Worm (Caenorhabditis elegans) whole organism, L4 larva: Measurements from ENCODE around the gene ZC116.1.

Experiments
- D1046.2 ChIP-seq: fragments of 200-800 bp; sonication (Bioruptor generic); IDR thresholded peaks from 2 replicates; pipeline ENCODE4 v1.3.6; 2022; ENCODE audit warnings: missing genetic modification characterization, missing compliant biosample characterization
- F37D6.2 ChIP-seq: sonication (generic microtip); optimal IDR thresholded peaks from 2 replicates; lab custom pipeline; 2016; ENCODE audit warnings: mild to moderate bottlenecking, missing genetic modification characterization, missing compliant biosample characterization
- F49E8.2 ChIP-seq: sonication (generic microtip); optimal IDR thresholded peaks from 2 replicates; lab custom pipeline; 2016; ENCODE audit warnings: missing compliant biosample characterization, mild to moderate bottlenecking, missing genetic modification characterization, borderline replicate concordance
- R02D3.7 ChIP-seq: fragments of 150-350 bp; sonication (generic microtip); optimal IDR thresholded peaks from 3 replicates; lab custom pipeline; 2014; ENCODE audit warnings: missing biosample characterization, missing genetic modification characterization
- Y48G9A.11 ChIP-seq: fragments of 200-800 bp; sonication (Bioruptor generic); IDR thresholded peaks from 2 replicates; pipeline ENCODE4 v1.3.6; 2022; ENCODE audit warnings: missing genetic modification reagents, missing genetic modification characterization, missing compliant biosample characterization
- Y5F2A.4 ChIP-seq: fragments of 200-800 bp; sonication (Bioruptor generic); optimal IDR thresholded peaks from 2 replicates; lab custom pipeline; 2018; ENCODE audit warnings: mild to moderate bottlenecking, missing genetic modification characterization, missing compliant biosample characterization
- Y75B8A.6 ChIP-seq: fragments of 200-800 bp; sonication (Bioruptor generic); IDR thresholded peaks from 2 replicates; pipeline ENCODE4 v1.3.6; 2022; ENCODE audit warnings: missing genetic modification reagents, missing genetic modification characterization, missing compliant biosample characterization
- ZK337.2 ChIP-seq: fragments of 200-800 bp; sonication (Bioruptor generic); IDR thresholded peaks from 2 replicates; pipeline ENCODE4 v1.3.6; 2022; ENCODE audit warnings: missing genetic modification reagents, missing genetic modification characterization, missing compliant biosample characterization
- aha-1 ChIP-seq: fragments of 150-350 bp; peaks from one replicate; lab custom pipeline; 2014; ENCODE audit warnings: missing biosample characterization, missing genetic modification characterization
- arid-1 ChIP-seq: fragments of 200-800 bp; sonication (Bioruptor generic); conservative IDR thresholded peaks from 2 replicates; pipeline ENCODE4 v1.3.6; 2022; ENCODE audit warnings: missing genetic modification reagents, missing genetic modification characterization, missing compliant biosample characterization
- ceh-62 ChIP-seq: sonication (generic microtip); optimal IDR thresholded peaks from 2 replicates; lab custom pipeline; 2017; ENCODE audit warnings: missing biosample characterization, missing genetic modification characterization
- daf-16 ChIP-seq, 3 experiments: sonication (generic microtip); optimal IDR thresholded peaks; 2 replicates each; lab custom pipeline; 2016 to 2017; ENCODE audit warnings: missing genetic modification characterization in 3 of 3, missing genetic modification reagents in 3 of 3, mild to moderate bottlenecking in 2 of 3, missing compliant biosample characterization in 2 of 3, missing biosample characterization in 1 of 3, moderate library complexity in 1 of 3
- dmd-6 ChIP-seq: fragments of 200-800 bp; sonication (Bioruptor generic); IDR thresholded peaks from 2 replicates; pipeline ENCODE4 v1.3.6; 2022; ENCODE audit warnings: missing genetic modification reagents, missing genetic modification characterization, missing compliant biosample characterization
- dmd-8 ChIP-seq: fragments of 200-800 bp; sonication (Bioruptor generic); IDR thresholded peaks from 2 replicates; pipeline ENCODE4 v1.3.6; 2022; ENCODE audit warnings: missing genetic modification characterization, missing compliant biosample characterization
- dpl-1 ChIP-seq: fragments of 150-350 bp; optimal IDR thresholded peaks from 2 replicates; lab custom pipeline; 2014; ENCODE audit warnings: missing biosample characterization, missing genetic modification reagents, missing genetic modification characterization
- egl-27 ChIP-seq: sonication (generic microtip); optimal IDR thresholded peaks from 3 replicates; lab custom pipeline; 2017; ENCODE audit warnings: missing biosample characterization, missing genetic modification reagents, missing genetic modification characterization
- fos-1 ChIP-seq: fragments of 150-350 bp; optimal IDR thresholded peaks from 2 replicates; lab custom pipeline; 2014; ENCODE audit warnings: missing biosample characterization, missing genetic modification characterization
- hif-1 ChIP-seq, 2 experiments: sonication (generic microtip); optimal IDR thresholded peaks; 2 replicates each; lab custom pipeline; 2016 to 2017; ENCODE audit warnings: missing compliant biosample characterization in 2 of 2, missing genetic modification characterization in 2 of 2, missing genetic modification reagents in 2 of 2, missing genotype in 2 of 2, mild to moderate bottlenecking in 1 of 2
- hlh-11 ChIP-seq: fragments of 200-800 bp; sonication (Bioruptor generic); optimal IDR thresholded peaks from 2 replicates; lab custom pipeline; 2018; ENCODE audit warnings: mild to moderate bottlenecking, missing genetic modification characterization, missing compliant biosample characterization
- hlh-30 ChIP-seq: sonication (generic microtip); optimal IDR thresholded peaks from 2 replicates; lab custom pipeline; 2017; ENCODE audit warnings: antibody characterized with exemption, mild to moderate bottlenecking, missing genetic modification characterization, missing compliant biosample characterization; ENCODE audit not compliant: insufficient read depth
- lin-15B ChIP-seq: fragments of 150-350 bp; sonication (generic microtip); optimal IDR thresholded peaks from 3 replicates; lab custom pipeline; 2014; ENCODE audit warnings: missing biosample characterization, missing genetic modification characterization
- madf-5 ChIP-seq, 2 experiments: fragments of 200-800 bp; sonication (Bioruptor generic); IDR thresholded peaks; 2 replicates each; pipeline ENCODE4 v1.3.6; 2022; ENCODE audit warnings: missing compliant biosample characterization in 2 of 2, missing genetic modification characterization in 2 of 2
- madf-9 ChIP-seq: fragments of 200-800 bp; sonication (Bioruptor generic); conservative IDR thresholded peaks from 2 replicates; pipeline ENCODE4 v1.3.6; 2022; ENCODE audit warnings: missing genetic modification reagents, missing genetic modification characterization, missing compliant biosample characterization
- mdl-1 ChIP-seq, 2 experiments: fragments of 150-350 bp in 1 of 2; sonication (generic microtip) in 1 of 2; optimal IDR thresholded peaks; 2 replicates each; lab custom pipeline; 2014 to 2017; ENCODE audit warnings: missing biosample characterization in 2 of 2, missing genetic modification characterization in 2 of 2
- mdt-29 ChIP-seq: fragments of 200-800 bp; sonication (Bioruptor generic); IDR thresholded peaks from 2 replicates; pipeline ENCODE4 v1.3.6; 2022; ENCODE audit warnings: missing genetic modification reagents, missing genetic modification characterization, missing compliant biosample characterization
- mep-1 ChIP-seq: fragments of 150-350 bp; sonication (generic microtip); optimal IDR thresholded peaks from 3 replicates; lab custom pipeline; 2014; ENCODE audit warnings: missing biosample characterization, missing genetic modification characterization
- mes-2 ChIP-seq: sonication (generic microtip); optimal IDR thresholded peaks from 2 replicates; lab custom pipeline; 2016; ENCODE audit warnings: missing genotype, mild to moderate bottlenecking, missing genetic modification characterization, missing compliant biosample characterization; ENCODE audit not compliant: poor library complexity, severe bottlenecking
- nhr-11 ChIP-seq: fragments of 150-350 bp; optimal IDR thresholded peaks from 2 replicates; lab custom pipeline; 2014; ENCODE audit warnings: missing biosample characterization, missing genetic modification characterization
- nhr-25 ChIP-seq: sonication (generic microtip); optimal IDR thresholded peaks from 2 replicates; lab custom pipeline; 2017; ENCODE audit warnings: missing genetic modification characterization, mild to moderate bottlenecking, missing compliant biosample characterization, antibody characterized with exemption, moderate library complexity, borderline replicate concordance; ENCODE audit not compliant: insufficient read depth
- nhr-28 ChIP-seq: fragments of 150-350 bp; optimal IDR thresholded peaks from 2 replicates; lab custom pipeline; 2014; ENCODE audit warnings: missing biosample characterization, missing genetic modification characterization
- nhr-41 ChIP-seq: fragments of 200-800 bp; sonication (Bioruptor generic); IDR thresholded peaks from 2 replicates; pipeline ENCODE4 v1.3.6; 2022; ENCODE audit warnings: missing genetic modification reagents, missing genetic modification characterization, missing compliant biosample characterization
- nhr-48 ChIP-seq: sonication (generic microtip); optimal IDR thresholded peaks from 2 replicates; lab custom pipeline; 2016; ENCODE audit warnings: mild to moderate bottlenecking, missing genetic modification characterization, missing compliant biosample characterization
- saeg-2 ChIP-seq: fragments of 200-800 bp; sonication (Bioruptor generic); IDR thresholded peaks from 2 replicates; pipeline ENCODE4 v1.3.6; 2022; ENCODE audit warnings: missing genetic modification reagents, missing genetic modification characterization, missing compliant biosample characterization
- set-16 ChIP-seq: fragments of 200-800 bp; sonication (Bioruptor generic); IDR thresholded peaks from 2 replicates; pipeline ENCODE4 v1.3.6; 2022; ENCODE audit warnings: missing genetic modification reagents, missing genetic modification characterization, missing compliant biosample characterization
- skn-1 ChIP-seq: fragments of 150-350 bp; optimal IDR thresholded peaks from 2 replicates; lab custom pipeline; 2014; ENCODE audit warnings: missing biosample characterization, missing genetic modification characterization
- spr-3 ChIP-seq: fragments of 200-800 bp; sonication (Bioruptor generic); optimal IDR thresholded peaks from 2 replicates; lab custom pipeline; 2018; ENCODE audit warnings: mild to moderate bottlenecking, missing genetic modification characterization, missing compliant biosample characterization
- tag-97 ChIP-seq: fragments of 200-800 bp; sonication (Bioruptor generic); IDR thresholded peaks from 2 replicates; pipeline ENCODE4 v1.3.6; 2022; ENCODE audit warnings: missing genetic modification characterization, missing compliant biosample characterization
- tra-1 ChIP-seq: fragments of 200-800 bp; sonication (Bioruptor generic); IDR thresholded peaks from 2 replicates; pipeline ENCODE4 v1.3.6; 2022; ENCODE audit warnings: missing genetic modification reagents, missing genetic modification characterization, missing compliant biosample characterization
- unc-39 ChIP-seq: sonication (generic microtip); optimal IDR thresholded peaks from 2 replicates; lab custom pipeline; 2017; ENCODE audit warnings: missing biosample characterization, missing genetic modification characterization
- unc-62 ChIP-seq, 3 experiments: fragments of 150-350 bp in 1 of 3; sonication (generic microtip); optimal IDR thresholded peaks in 2 of 3; peaks in 1 of 3; 1 replicate in 1 of 3; 2 replicates in 2 of 3; lab custom pipeline; 2014 to 2017; ENCODE audit warnings: missing biosample characterization in 3 of 3, missing genetic modification characterization in 3 of 3, missing genetic modification reagents in 3 of 3, missing genotype in 1 of 3
- vab-7 ChIP-seq: fragments of 200-800 bp; sonication (Bioruptor generic); IDR thresholded peaks from 2 replicates; pipeline ENCODE4 v1.3.6; 2022; ENCODE audit warnings: missing genetic modification reagents, missing genetic modification characterization, missing compliant biosample characterization
- zag-1 ChIP-seq: fragments of 150-350 bp; optimal IDR thresholded peaks from 2 replicates; lab custom pipeline; 2014; ENCODE audit warnings: missing biosample characterization, missing genetic modification characterization
- zfp-2 ChIP-seq: sonication (generic microtip); optimal IDR thresholded peaks from 2 replicates; lab custom pipeline; 2016; ENCODE audit warnings: mild to moderate bottlenecking, missing genetic modification characterization, missing compliant biosample characterization
- zfp-3 ChIP-seq: fragments of 200-800 bp; sonication (Bioruptor generic); conservative IDR thresholded peaks from 2 replicates; pipeline ENCODE4 v1.3.6; 2022; ENCODE audit warnings: missing genetic modification reagents, missing genetic modification characterization, missing compliant biosample characterization

The ZC116.1 gene

ce11 chrV:12635218-12635617, 25.6 kb downstream of the ZC116.1 start (continued):
- TF ChIP-seq ZK337.2 (GFP tag; lab: Robert Waterston, UW) (no peak), nhr-41 (no peak), dpl-1 (GFP tag; lab: Kevin White, UChicago) (no peak), F49E8.2 (tag; lab: Kevin White, UChicago) (no peak), fos-1 (tag; lab: Kevin White, UChicago) (no peak), nhr-25 (tag; lab: Kevin White, UChicago) (no peak), egl-27 (no peak), vab-7 (no peak), madf-9 (no peak), Y5F2A.4 (GFP tag; lab: Kevin White, UChicago) (no peak), ceh-62 (no peak), skn-1 (tag; lab: Kevin White, UChicago) (no peak), nhr-28 (peak; percentile 86), hlh-30 (tag; lab: Kevin White, UChicago) (peak; percentile 86), hlh-11 (tag; lab: Kevin White, UChicago) (peak; percentile 38), Y75B8A.6 (no peak), hif-1 (tag; optimal IDR thresholded peaks at IDR 0.05; lab: Kevin White, UChicago) (no peak)

ce11 chrV:12636248-12636647, 26.6 kb downstream of the ZC116.1 start:
- TF ChIP-seq dmd-6 (GFP tag; lab: Robert Waterston, UW) (no peak), nhr-48 (tag; lab: Kevin White, UChicago) (peak; percentile 13), nhr-11 (tag; lab: Kevin White, UChicago) (peak; percentile 35), daf-16 (GFP tag; optimal IDR thresholded peaks at IDR 0.05; lab: Kevin White, UChicago) (peak in 1 of 2 experiments; percentile 50), daf-16 (tag; optimal IDR thresholded peaks at IDR 0.05; lab: Kevin White, UChicago) (no peak), ZK337.2 (GFP tag; lab: Robert Waterston, UW) (no peak), mep-1 (tag; lab: Kevin White, UChicago) (peak; percentile 1), tra-1 (GFP tag; lab: Robert Waterston, UW) (0 out of 2 replicates have a peak, but pooled peaks have one; percentile 43), mdl-1 (tag; optimal IDR thresholded peaks at IDR 0.05; lab: Kevin White, UChicago) (peak in 1 of 2 experiments; percentile 20), hlh-11 (tag; lab: Kevin White, UChicago) (peak; percentile 42), hlh-30 (tag; lab: Kevin White, UChicago) (peak; percentile 26), aha-1 (tag; lab: Kevin White, UChicago) (peak; percentile 32), lin-15B (tag; lab: Kevin White, UChicago) (no peak), unc-62 (GFP tag; optimal IDR thresholded peaks at IDR 0.05 in 1 of 2; lab: Kevin White, UChicago) (peak in 1 of 2 experiments; percentile 28), unc-62 (tag; optimal IDR thresholded peaks at IDR 0.05; lab: Kevin White, UChicago) (no peak)
- TF ChIP-seq, all 104 proteins: peak for 10

- no peak for TF ChIP-seq F49E8.2 (tag; lab: Kevin White, UChicago)
- no peak; the same call in 1 of the 2 replicates for TF ChIP-seq zfp-3 (GFP tag; lab: Robert Waterston, UW)
- peak; percentile 97 for TF ChIP-seq aha-1 (tag; lab: Kevin White, UChicago)
- TF ChIP-seq tag-97 (GFP tag; lab: Robert Waterston, UW), result no peak
- TF ChIP-seq mdt-29 (GFP tag; lab: Robert Waterston, UW), result peak; percentile 36; the same call in 1 of the 2 replicates
- no peak for TF ChIP-seq spr-3 (GFP tag; lab: Kevin White, UChicago)
- no peak for TF ChIP-seq mes-2 (tag; lab: Kevin White, UChicago)
- TF ChIP-seq nhr-25 (tag; lab: Kevin White, UChicago), result peak; percentile 67
- TF ChIP-seq zag-1 (tag; lab: Kevin White, UChicago), result no peak
- TF ChIP-seq set-16 (GFP tag; lab: Robert Waterston, UW), result no peak
- TF ChIP-seq F37D6.2 (tag; lab: Kevin White, UChicago), result no peak
- TF ChIP-seq D1046.2 (GFP tag; lab: Robert Waterston, UW), result no peak
- no peak for TF ChIP-seq arid-1 (GFP tag; lab: Robert Waterston, UW)
- no peak for TF ChIP-seq zfp-2 (tag; lab: Kevin White, UChicago)
- TF ChIP-seq ceh-62, result no peak
- peak in 1 of 2 experiments; percentile 98 for TF ChIP-seq unc-62 (GFP tag; optimal IDR thresholded peaks at IDR 0.05 in 1 of 2; lab: Kevin White, UChicago)
- no peak for TF ChIP-seq unc-62 (tag; optimal IDR thresholded peaks at IDR 0.05; lab: Kevin White, UChicago)
- TF ChIP-seq nhr-48 (tag; lab: Kevin White, UChicago), result peak; percentile 96
- TF ChIP-seq R02D3.7 (tag; lab: Kevin White, UChicago), result no peak
- TF ChIP-seq fos-1 (tag; lab: Kevin White, UChicago), result no peak
- no peak for TF ChIP-seq unc-39 (tag; lab: Kevin White, UChicago)
- no peak for TF ChIP-seq Y48G9A.11 (GFP tag; lab: Robert Waterston, UW)
- TF ChIP-seq madf-5 (GFP tag; IDR thresholded peaks at IDR 0.05; lab: Robert Waterston, UW), result no peak
- TF ChIP-seq saeg-2 (GFP tag; lab: Robert Waterston, UW), result peak; percentile 74; the same call in 1 of the 2 replicates
- no peak for TF ChIP-seq dmd-8 (GFP tag; lab: Robert Waterston, UW)
Measured at ce11 chrV:12637238-12637690, 27.6 kb downstream of the ZC116.1 start, which contains the start of gene F56H9.2. F56H9.2 (plus strand) TSS chrV:12637663.
